Fruit fly (Drosophila melanogaster) whole organism, embryonic: Measurements from ENCODE around the gene CG46523.
A peak's percentile ranks its signal among the peaks of the same experiment; 100 is the strongest.

Source experiments
- Asciz ChIP-seq: fragments of 200-800 bp; sonication (Bioruptor generic); optimal IDR thresholded peaks from 2 replicates; lab custom pipeline; 2017; ENCODE audit warnings: missing biosample characterization, mild to moderate bottlenecking, missing genetic modification characterization, missing genetic modification reagents
- B-H1 ChIP-seq: fragments of 200-800 bp; sonication (Bioruptor generic); IDR thresholded peaks from 3 replicates; pipeline ENCODE4 v1.3.6; 2022; ENCODE audit warnings: missing biosample characterization, missing genetic modification characterization
- CG10366 ChIP-seq: fragments of 200-800 bp; sonication (Bioruptor generic); IDR thresholded peaks from 2 replicates; pipeline ENCODE4 v1.3.6; 2022; ENCODE audit warnings: missing biosample characterization, missing genetic modification characterization
- CG10431 ChIP-seq: fragments of 200-800 bp; sonication (Bioruptor generic); optimal IDR thresholded peaks from 3 replicates; lab custom pipeline; 2018; ENCODE audit warnings: missing biosample characterization, mild to moderate bottlenecking, missing genetic modification characterization
- CG11504 ChIP-seq: fragments of 200-800 bp; sonication (Bioruptor generic); optimal IDR thresholded peaks from 3 replicates; lab custom pipeline; 2019; ENCODE audit warnings: missing biosample characterization, mild to moderate bottlenecking, missing genetic modification characterization, moderate library complexity
- CG11695 ChIP-seq: fragments of 200-800 bp; sonication (Bioruptor generic); IDR thresholded peaks from 3 replicates; pipeline ENCODE4 v1.3.6; 2022; ENCODE audit warnings: missing biosample characterization, missing genetic modification characterization
- CG11696 ChIP-seq: fragments of 200-800 bp; sonication (Bioruptor generic); IDR thresholded peaks from 2 replicates; pipeline ENCODE4 v1.3.6; 2022; ENCODE audit warnings: missing biosample characterization, missing genetic modification characterization
- CG12744 ChIP-seq: fragments of 200-800 bp; sonication (Bioruptor generic); optimal IDR thresholded peaks from 2 replicates; lab custom pipeline; 2016; ENCODE audit warnings: missing biosample characterization, missing genetic modification characterization
- CG12769 ChIP-seq: fragments of 200-800 bp; sonication (Bioruptor generic); optimal IDR thresholded peaks from 2 replicates; lab custom pipeline; 2019; ENCODE audit warnings: missing biosample characterization, mild to moderate bottlenecking, missing genetic modification characterization, moderate library complexity
- CG13624 ChIP-seq: fragments of 200-800 bp; sonication (Bioruptor generic); optimal IDR thresholded peaks from 2 replicates; lab custom pipeline; 2016; ENCODE audit warnings: missing biosample characterization, missing genetic modification characterization
- CG17829 ChIP-seq: fragments of 200-800 bp; optimal IDR thresholded peaks from 2 replicates; lab custom pipeline; 2019; ENCODE audit warnings: missing biosample characterization, mild to moderate bottlenecking, missing genetic modification characterization, moderate library complexity
- CG1832 ChIP-seq: fragments of 200-800 bp; sonication (Bioruptor generic); optimal IDR thresholded peaks from 2 replicates; lab custom pipeline; 2017; ENCODE audit warnings: missing biosample characterization, mild to moderate bottlenecking, missing genetic modification characterization, inconsistent platforms
- CG18599 ChIP-seq: fragments of 200-800 bp; sonication (Bioruptor generic); optimal IDR thresholded peaks from 3 replicates; lab custom pipeline; 2017; ENCODE audit warnings: missing biosample characterization, missing genetic modification characterization, mild to moderate bottlenecking, moderate library complexity, missing genetic modification reagents
- CG2712 ChIP-seq: fragments of 200-800 bp; optimal IDR thresholded peaks from 3 replicates; lab custom pipeline; 2019; ENCODE audit warnings: missing biosample characterization, mild to moderate bottlenecking, missing genetic modification characterization, moderate library complexity
- CG2875 ChIP-seq: fragments of 200-800 bp; sonication (Bioruptor generic); optimal IDR thresholded peaks from 2 replicates; lab custom pipeline; 2017; ENCODE audit warnings: missing biosample characterization, mild to moderate bottlenecking, missing genetic modification characterization, missing genetic modification reagents
- CG31365 ChIP-seq: fragments of 200-800 bp; sonication (Bioruptor generic); optimal IDR thresholded peaks from 2 replicates; lab custom pipeline; 2018; ENCODE audit warnings: missing biosample characterization, mild to moderate bottlenecking, missing genetic modification characterization
- CG32772 ChIP-seq: fragments of 200-800 bp; sonication (Bioruptor generic); IDR thresholded peaks from 2 replicates; pipeline ENCODE4 v1.3.6; 2022; ENCODE audit warnings: missing biosample characterization, missing genetic modification characterization
- CG4404 ChIP-seq: fragments of 200-800 bp; sonication (Bioruptor generic); IDR thresholded peaks from 2 replicates; pipeline ENCODE4 v1.3.6; 2022; ENCODE audit warnings: missing biosample characterization, missing genetic modification characterization
- CG4730 ChIP-seq: fragments of 200-800 bp; sonication (Bioruptor generic); IDR thresholded peaks from 2 replicates; pipeline ENCODE4 v1.3.6; 2022; ENCODE audit warnings: missing biosample characterization, missing genetic modification characterization
- CG5953 ChIP-seq: fragments of 200-800 bp; sonication (Bioruptor generic); IDR thresholded peaks from 2 replicates; pipeline ENCODE4 v1.3.6; 2022; ENCODE audit warnings: missing biosample characterization, missing genetic modification characterization
- CG9817 ChIP-seq: fragments of 200-800 bp; sonication (Bioruptor generic); optimal IDR thresholded peaks from 2 replicates; lab custom pipeline; 2018; ENCODE audit warnings: missing biosample characterization, mild to moderate bottlenecking, missing genetic modification characterization, moderate library complexity
- Ets97D ChIP-seq: fragments of 200-800 bp; sonication (Bioruptor generic); optimal IDR thresholded peaks from 3 replicates; lab custom pipeline; 2016; ENCODE audit warnings: missing biosample characterization, missing genetic modification characterization
- Hsf ChIP-seq: fragments of 200-800 bp; sonication (Bioruptor generic); optimal IDR thresholded peaks from 3 replicates; lab custom pipeline; 2016; ENCODE audit warnings: missing biosample characterization, missing genetic modification characterization
- Oaz ChIP-seq: fragments of 200-800 bp; sonication (Bioruptor generic); IDR thresholded peaks from 2 replicates; pipeline ENCODE4 v1.3.6; 2022; ENCODE audit warnings: missing biosample characterization, missing genetic modification characterization
- PHDP ChIP-seq: fragments of 200-800 bp; sonication (Bioruptor generic); optimal IDR thresholded peaks from 3 replicates; lab custom pipeline; 2018; ENCODE audit warnings: missing biosample characterization, mild to moderate bottlenecking, missing genetic modification characterization, moderate library complexity
- Rfx ChIP-seq: fragments of 200-800 bp; sonication (Bioruptor generic); IDR thresholded peaks from 2 replicates; pipeline ENCODE4 v1.3.6; 2022; ENCODE audit warnings: missing biosample characterization, missing genetic modification characterization
- Sin3A ChIP-seq: fragments of >200 bp; optimal IDR thresholded peaks from 2 replicates; lab custom pipeline; 2018
- Sry-β ChIP-seq: fragments of 200-800 bp; sonication (Bioruptor generic); optimal IDR thresholded peaks from 2 replicates; lab custom pipeline; 2018; ENCODE audit warnings: missing biosample characterization, mild to moderate bottlenecking, missing genetic modification characterization, moderate library complexity
- TFAM ChIP-seq: fragments of 200-800 bp; sonication (Bioruptor generic); optimal IDR thresholded peaks from 2 replicates; lab custom pipeline; 2017; ENCODE audit warnings: missing biosample characterization, missing genetic modification characterization, inconsistent platforms
- Tbp ChIP-seq: fragments of >200 bp; optimal IDR thresholded peaks from 2 replicates; lab custom pipeline; 2018; ENCODE audit warnings: missing biosample characterization, missing genetic modification characterization
- YL-1 ChIP-seq: fragments of 200-800 bp; sonication (Bioruptor generic); optimal IDR thresholded peaks from 3 replicates; lab custom pipeline; 2017; ENCODE audit warnings: missing biosample characterization, mild to moderate bottlenecking, missing genetic modification characterization
- ac ChIP-seq: fragments of 200-800 bp; sonication (Bioruptor generic); optimal IDR thresholded peaks from 3 replicates; lab custom pipeline; 2017; ENCODE audit warnings: missing biosample characterization, mild to moderate bottlenecking, missing genetic modification characterization
- amos ChIP-seq: fragments of 200-800 bp; sonication (Bioruptor generic); IDR thresholded peaks from 2 replicates; pipeline ENCODE4 v1.3.6; 2022; ENCODE audit warnings: missing biosample characterization, missing genetic modification characterization; ENCODE audit not compliant: partially characterized antibody
- aop ChIP-seq: fragments of 200-800 bp; sonication (Bioruptor generic); IDR thresholded peaks from 2 replicates; pipeline ENCODE4 v1.3.6; 2022; ENCODE audit warnings: missing biosample characterization, missing genetic modification characterization
- ase ChIP-seq: fragments of 200-800 bp; sonication (Bioruptor generic); IDR thresholded peaks from 3 replicates; pipeline ENCODE4 v1.3.6; 2022; ENCODE audit warnings: missing biosample characterization, missing genetic modification characterization
- az2 ChIP-seq: fragments of 200-800 bp; sonication (Bioruptor generic); optimal IDR thresholded peaks from 3 replicates; lab custom pipeline; 2016; ENCODE audit warnings: missing biosample characterization, missing genetic modification characterization
- chinmo ChIP-seq: fragments of 200-800 bp; sonication (Bioruptor generic); IDR thresholded peaks from 4 replicates; pipeline ENCODE4 v1.3.6; 2022; ENCODE audit warnings: missing biosample characterization, missing genetic modification characterization; ENCODE audit not compliant: partially characterized antibody
- crp ChIP-seq, 2 experiments: fragments of 200-800 bp; sonication (Bioruptor generic); optimal IDR thresholded peaks; 2 replicates in 1 of 2; 3 replicates in 1 of 2; lab custom pipeline; 2017; ENCODE audit warnings: missing biosample characterization in 2 of 2, missing genetic modification characterization in 2 of 2, mild to moderate bottlenecking in 1 of 2, moderate library complexity in 1 of 2
- danr ChIP-seq: fragments of 200-800 bp; sonication (Bioruptor generic); IDR thresholded peaks from 2 replicates; pipeline ENCODE4 v1.3.6; 2022; ENCODE audit warnings: missing biosample characterization, missing genetic modification characterization
- ewg ChIP-seq: fragments of 200-800 bp; sonication (Bioruptor generic); optimal IDR thresholded peaks from 3 replicates; lab custom pipeline; 2017; ENCODE audit warnings: mild to moderate bottlenecking, missing biosample characterization, missing genetic modification reagents, missing genetic modification characterization
- fru ChIP-seq: fragments of >200 bp; optimal IDR thresholded peaks from 2 replicates; lab custom pipeline; 2017
- gce ChIP-seq: fragments of 200-800 bp; sonication (Bioruptor generic); IDR thresholded peaks from 3 replicates; pipeline ENCODE4 v1.3.6; 2022; ENCODE audit warnings: missing biosample characterization, missing genetic modification characterization
- gcm2 ChIP-seq: fragments of 200-800 bp; sonication (Bioruptor generic); optimal IDR thresholded peaks from 2 replicates; lab custom pipeline; 2016; ENCODE audit warnings: missing biosample characterization, missing genetic modification characterization
- gro ChIP-seq: fragments of 200-800 bp; sonication (Bioruptor generic); optimal IDR thresholded peaks from 2 replicates; lab custom pipeline; 2016; ENCODE audit warnings: missing biosample characterization, missing genetic modification characterization
- her ChIP-seq: fragments of 200-800 bp; sonication (Bioruptor generic); optimal IDR thresholded peaks from 2 replicates; lab custom pipeline; 2016; ENCODE audit warnings: missing biosample characterization, missing genetic modification characterization
- kni ChIP-seq: fragments of 200-800 bp; sonication (Bioruptor generic); optimal IDR thresholded peaks from 3 replicates; lab custom pipeline; 2017; ENCODE audit warnings: mild to moderate bottlenecking, missing biosample characterization, missing genetic modification reagents, missing genetic modification characterization
- lmd ChIP-seq: fragments of 200-800 bp; sonication (Bioruptor generic); IDR thresholded peaks from 2 replicates; pipeline ENCODE4 v1.3.6; 2022; ENCODE audit warnings: missing biosample characterization, missing genetic modification characterization
- nerfin-1 ChIP-seq: fragments of 200-800 bp; sonication (Bioruptor generic); optimal IDR thresholded peaks from 3 replicates; lab custom pipeline; 2019; ENCODE audit warnings: missing biosample characterization, mild to moderate bottlenecking, missing genetic modification characterization, moderate library complexity
- phol ChIP-seq: fragments of 200-800 bp; sonication (Bioruptor generic); optimal IDR thresholded peaks from 3 replicates; lab custom pipeline; 2018; ENCODE audit warnings: missing biosample characterization, mild to moderate bottlenecking, missing genetic modification characterization, moderate library complexity
- seq ChIP-seq: fragments of 200-800 bp; sonication (Bioruptor generic); IDR thresholded peaks from 2 replicates; pipeline ENCODE4 v1.3.6; 2022; ENCODE audit warnings: missing biosample characterization, missing genetic modification characterization
- slbo ChIP-seq: fragments of 200-800 bp; sonication (Bioruptor generic); IDR thresholded peaks from 2 replicates; pipeline ENCODE4 v1.3.6; 2022; ENCODE audit warnings: missing biosample characterization, missing genetic modification characterization
- wdn ChIP-seq: fragments of 200-800 bp; sonication (Bioruptor generic); IDR thresholded peaks from 2 replicates; pipeline ENCODE4 v1.3.6; 2022; ENCODE audit warnings: missing biosample characterization, missing genetic modification characterization

The CG46523 gene

DNA sequence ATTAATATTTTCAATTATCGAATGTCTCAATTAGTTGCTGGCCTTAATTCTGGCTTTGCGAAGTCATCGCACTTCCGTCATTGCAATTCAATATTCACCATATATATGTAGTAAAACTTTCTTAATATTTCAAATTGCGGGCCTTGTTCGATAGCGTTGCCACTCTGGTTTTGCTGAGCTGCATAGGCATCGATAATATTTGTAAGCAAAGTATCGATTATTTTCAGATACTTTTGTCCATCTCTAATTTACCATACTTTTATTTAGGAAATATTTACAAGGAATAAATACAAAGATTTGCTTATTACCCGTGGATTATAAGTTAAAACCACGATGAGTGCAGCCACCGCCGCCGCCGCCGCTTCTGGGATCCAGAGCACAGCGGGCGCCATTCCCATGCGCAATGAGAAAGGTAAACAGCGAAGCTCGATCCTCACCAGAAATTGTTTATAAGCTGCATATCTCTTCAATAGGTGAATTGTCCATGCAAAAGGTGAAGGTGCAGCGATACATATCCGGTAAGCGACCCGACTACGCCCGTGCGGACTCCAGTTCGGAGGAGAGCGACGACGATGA lies 2.0 kb upstream of the CG46523 start, which contains the start of gene Mfap1 (continued):
- TF ChIP-seq az2 (GFP tag; lab: Kevin White, UChicago) (no peak), crp (GFP tag; optimal IDR thresholded peaks at IDR 0.05; lab: Kevin White, UChicago) (no peak), CG11695 (GFP tag; lab: Robert Waterston, UW) (no peak), ewg (no peak), gcm2 (GFP tag; lab: Kevin White, UChicago) (no peak), CG11504 (tag; lab: Kevin White, UChicago) (no peak), ac (GFP tag; lab: Kevin White, UChicago) (no peak), danr (GFP tag; lab: Robert Waterston, UW) (no peak), Sin3A (lab: Kevin White, UChicago) (peak; percentile 11), CG1832 (no peak), Tbp (GFP tag; lab: Kevin White, UChicago) (no peak), YL-1 (GFP tag; lab: Kevin White, UChicago) (peak; percentile 33), Sry-β (GFP tag; lab: Kevin White, UChicago) (no peak), Hsf (no peak), kni (GFP tag; lab: Kevin White, UChicago) (no peak), fru (lab: Kevin White, UChicago) (no peak), Rfx (GFP tag; lab: Robert Waterston, UW) (peak; percentile 59), CG10366 (GFP tag; lab: Robert Waterston, UW) (no peak), lmd (GFP tag; lab: Robert Waterston, UW) (no peak), CG12744 (GFP tag; lab: Kevin White, UChicago) (no peak), slbo (GFP tag; lab: Robert Waterston, UW) (no peak; the same call in 1 of the 2 replicates), CG18599 (GFP tag; lab: Kevin White, UChicago) (no peak), gce (GFP tag; lab: Robert Waterston, UW) (no peak), CG9817 (tag; lab: Kevin White, UChicago) (no peak), CG4730 (GFP tag; lab: Robert Waterston, UW) (no peak), CG4404 (GFP tag; lab: Robert Waterston, UW) (no peak), her (GFP tag; lab: Kevin White, UChicago) (no peak), CG32772 (GFP tag; lab: Robert Waterston, UW) (no peak), amos (GFP tag; lab: Robert Waterston, UW) (peak; percentile 87), PHDP (tag; lab: Kevin White, UChicago) (no peak), CG12769 (tag; lab: Kevin White, UChicago) (no peak), seq (GFP tag; lab: Robert Waterston, UW) (no peak), wdn (no peak), CG11696 (GFP tag; lab: Robert Waterston, UW) (no peak), B-H1 (no peak), Asciz (no peak), gro (GFP tag; lab: Kevin White, UChicago) (peak; percentile 5), CG17829 (tag; lab: Kevin White, UChicago) (peak; percentile 23), nerfin-1 (no peak), CG31365 (no peak), phol (peak; percentile 30), chinmo (peak; percentile 88; the same call in 3 of the 4 replicates), CG5953 (GFP tag; lab: Robert Waterston, UW) (no peak), CG2875 (no peak), Ets97D (peak; percentile 22), ase (GFP tag; lab: Robert Waterston, UW) (no peak), aop (GFP tag; lab: Robert Waterston, UW) (no peak), Oaz (GFP tag; lab: Robert Waterston, UW) (no peak), CG10431 (GFP tag; lab: Kevin White, UChicago) (no peak), TFAM (GFP tag; lab: Kevin White, UChicago) (no peak), CG13624 (GFP tag; lab: Kevin White, UChicago) (no peak), CG2712 (tag; lab: Kevin White, UChicago) (no peak)
